Fruit fly (Drosophila melanogaster): ENCODE measurements around the gene CG17751.

Gene CG17751

DNA sequence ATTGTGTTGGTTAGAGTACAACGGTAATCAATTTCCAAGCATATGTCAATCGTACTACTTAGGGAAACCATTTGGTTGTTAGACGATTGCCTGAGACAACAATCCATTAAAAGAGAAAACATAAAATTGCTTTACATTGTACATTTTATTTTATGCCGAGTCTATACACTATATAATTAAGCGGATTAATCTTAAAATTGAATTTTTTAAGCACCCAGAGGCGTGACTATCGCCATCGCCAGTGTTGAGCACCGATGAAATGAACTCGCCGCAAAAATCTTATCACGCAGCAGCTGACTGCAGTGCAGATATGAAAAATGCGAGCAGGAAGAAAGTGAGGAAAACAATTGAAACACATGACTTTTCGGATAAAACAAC is 35.8 kb downstream of the CG17751 start (continued):
- TF ChIP-seq nom (GFP tag; optimal IDR thresholded peaks at IDR 0.05) (no peak), CG13123 (GFP tag; optimal IDR thresholded peaks at IDR 0.05) (no peak), lmd (GFP tag; IDR thresholded peaks at IDR 0.05) (no peak), Atf6 (GFP tag; IDR thresholded peaks at IDR 0.05) (no peak), CG7963 (GFP tag; IDR thresholded peaks at IDR 0.05; ENCODE audit: partially characterized antibody) (peak; percentile 69; the same call in 2 of the 3 replicates), CG14050 (GFP tag; IDR thresholded peaks at IDR 0.05) (no peak), CG7745 (tag; optimal IDR thresholded peaks at IDR 0.05) (no peak), emc (GFP tag; optimal IDR thresholded peaks at IDR 0.05) (no peak), CG5180 (GFP tag; optimal IDR thresholded peaks at IDR 0.05) (no peak), Lhr (GFP tag; optimal IDR thresholded peaks at IDR 0.05) (peak; percentile 1), onecut (GFP tag; IDR thresholded peaks at IDR 0.05) (no peak), CG13287 (GFP tag; IDR thresholded peaks at IDR 0.05; ENCODE audit: partially characterized antibody) (peak; percentile 80), sens (GFP tag) (peak; percentile 87), Myb (GFP tag; optimal IDR thresholded peaks at IDR 0.05) (peak; percentile 2), usp (GFP tag; optimal IDR thresholded peaks at IDR 0.05) (no peak), exex (tag; optimal IDR thresholded peaks at IDR 0.05) (no peak), MESR4 (GFP tag; optimal IDR thresholded peaks at IDR 0.05) (no peak), Sox102F (GFP tag; optimal IDR thresholded peaks at IDR 0.05) (no peak), CG11456 (GFP tag; IDR thresholded peaks at IDR 0.05) (no peak), Nf-YC (tag; optimal IDR thresholded peaks at IDR 0.05) (no peak), twi (tag; optimal IDR thresholded peaks at IDR 0.05) (no peak), jumu (GFP tag; optimal IDR thresholded peaks at IDR 0.05) (no peak), Drgx (GFP tag; IDR thresholded peaks at IDR 0.05) (no peak), CG3407 (GFP tag; optimal IDR thresholded peaks at IDR 0.05) (no peak), toy (GFP tag; IDR thresholded peaks at IDR 0.05) (no peak), Sry-δ (GFP tag; optimal IDR thresholded peaks at IDR 0.05) (peak; percentile 57), bcd (GFP tag; optimal IDR thresholded peaks at IDR 0.05) (no peak), YL-1 (GFP tag; optimal IDR thresholded peaks at IDR 0.05) (no peak), Neu2 (GFP tag; optimal IDR thresholded peaks at IDR 0.05; ENCODE audit: borderline replicate concordance) (no peak), lola (GFP tag; optimal IDR thresholded peaks at IDR 0.05) (no peak), Bdp1 (GFP tag; optimal IDR thresholded peaks at IDR 0.05) (no peak), ftz-f1 (GFP tag; optimal IDR thresholded peaks at IDR 0.05) (no peak), Fer3 (tag; optimal IDR thresholded peaks at IDR 0.05) (peak; percentile 25), fu2 (GFP tag; optimal IDR thresholded peaks at IDR 0.05) (no peak), CG12299 (tag; optimal IDR thresholded peaks at IDR 0.05) (no peak), Hr3 (GFP tag; optimal IDR thresholded peaks at IDR 0.05) (no peak), GATAe (GFP tag; conservative IDR thresholded peaks at IDR 0.05) (no peak), p53 (GFP tag; optimal IDR thresholded peaks at IDR 0.05) (no peak), psq (GFP tag; optimal IDR thresholded peaks at IDR 0.05) (no peak), CG1024 (GFP tag; IDR thresholded peaks at IDR 0.05) (no peak), Vsx1 (GFP tag; optimal IDR thresholded peaks at IDR 0.05) (no peak), CG12391 (tag; optimal IDR thresholded peaks at IDR 0.05) (no peak), CG7928 (GFP tag; optimal IDR thresholded peaks at IDR 0.05) (no peak), esg (GFP tag; conservative IDR thresholded peaks at IDR 0.05) (no peak), ab (GFP tag; optimal IDR thresholded peaks at IDR 0.05) (no peak), Eip74EF (GFP tag; optimal IDR thresholded peaks at IDR 0.05) (no peak), NfI (GFP tag; optimal IDR thresholded peaks at IDR 0.05) (no peak), wek (GFP tag; optimal IDR thresholded peaks at IDR 0.05) (no peak), CG17829 (tag; optimal IDR thresholded peaks at IDR 0.05) (no peak), fd3F (GFP tag; optimal IDR thresholded peaks at IDR 0.05) (no peak), CG32772 (GFP tag; IDR thresholded peaks at IDR 0.05) (no peak), Gsc (GFP tag; IDR thresholded peaks at IDR 0.05) (no peak)
